Fruit fly (Drosophila melanogaster) whole organism, embryonic: ENCODE data around the gene CG3434.

ENCODE experiments used
- Atf6 ChIP-seq: fragments of 200-800 bp; sonication (Bioruptor generic); IDR thresholded peaks from 2 replicates; pipeline ENCODE4 v1.3.6; 2022; ENCODE audit warnings: missing biosample characterization, missing genetic modification characterization
- Awh ChIP-seq: fragments of 200-800 bp; sonication (Bioruptor generic); IDR thresholded peaks from 2 replicates; pipeline ENCODE4, ENCODE4 v1.3.6; 2022; ENCODE audit warnings: missing biosample characterization, missing genetic modification characterization
- B-H2 ChIP-seq: fragments of 200-800 bp; sonication (Bioruptor generic); optimal IDR thresholded peaks from 2 replicates; lab custom pipeline; 2018; ENCODE audit warnings: missing biosample characterization, mild to moderate bottlenecking, missing genetic modification characterization
- CG10431 ChIP-seq: fragments of 200-800 bp; sonication (Bioruptor generic); optimal IDR thresholded peaks from 3 replicates; lab custom pipeline; 2018; ENCODE audit warnings: missing biosample characterization, mild to moderate bottlenecking, missing genetic modification characterization
- CG12104 ChIP-seq: fragments of 200-800 bp; sonication (Bioruptor generic); optimal IDR thresholded peaks from 3 replicates; lab custom pipeline; 2016; ENCODE audit warnings: missing biosample characterization, missing genetic modification characterization
- CG13296 ChIP-seq: fragments of 200-800 bp; sonication (Bioruptor generic); optimal IDR thresholded peaks from 3 replicates; lab custom pipeline; 2018; ENCODE audit warnings: missing biosample characterization, mild to moderate bottlenecking, missing genetic modification characterization
- CG1529 ChIP-seq: fragments of 200-800 bp; sonication (Bioruptor generic); optimal IDR thresholded peaks from 3 replicates; lab custom pipeline; 2018; ENCODE audit warnings: missing biosample characterization, missing genetic modification characterization
- CG17328 ChIP-seq: fragments of 200-800 bp; sonication (Bioruptor generic); IDR thresholded peaks from 2 replicates; pipeline ENCODE4 v1.3.6; 2022; ENCODE audit warnings: missing biosample characterization, missing genetic modification characterization
- CG17802 ChIP-seq: fragments of 200-800 bp; sonication (Bioruptor generic); optimal IDR thresholded peaks from 2 replicates; lab custom pipeline; 2018; ENCODE audit warnings: missing biosample characterization, mild to moderate bottlenecking, missing genetic modification characterization, moderate library complexity
- CG17829 ChIP-seq: fragments of 200-800 bp; optimal IDR thresholded peaks from 2 replicates; lab custom pipeline; 2019; ENCODE audit warnings: missing biosample characterization, mild to moderate bottlenecking, missing genetic modification characterization, moderate library complexity
- CG2678 ChIP-seq: fragments of 200-800 bp; sonication (Bioruptor generic); optimal IDR thresholded peaks from 3 replicates; lab custom pipeline; 2019; ENCODE audit warnings: missing biosample characterization, mild to moderate bottlenecking, missing genetic modification characterization, moderate library complexity
- CG31441 ChIP-seq: fragments of 200-800 bp; sonication (Bioruptor generic); IDR thresholded peaks from 2 replicates; pipeline ENCODE4 v1.3.6; 2022; ENCODE audit warnings: missing biosample characterization, missing genetic modification characterization
- CG3407 ChIP-seq: fragments of 200-800 bp; sonication (Bioruptor generic); optimal IDR thresholded peaks from 2 replicates; lab custom pipeline; 2018; ENCODE audit warnings: missing biosample characterization, mild to moderate bottlenecking, missing genetic modification characterization
- CG3726 ChIP-seq: fragments of 200-800 bp; sonication (Bioruptor generic); IDR thresholded peaks from 3 replicates; pipeline ENCODE4, ENCODE4 v1.3.6; 2022; ENCODE audit warnings: missing biosample characterization, missing genetic modification characterization
- CG4282 ChIP-seq: fragments of 200-800 bp; sonication (Bioruptor generic); optimal IDR thresholded peaks from 2 replicates; lab custom pipeline; 2016; ENCODE audit warnings: missing biosample characterization, missing genetic modification characterization
- CG4424 ChIP-seq: fragments of 200-800 bp; sonication (Bioruptor generic); optimal IDR thresholded peaks from 3 replicates; lab custom pipeline; 2016; ENCODE audit warnings: missing biosample characterization, missing genetic modification characterization
- CG4854 ChIP-seq: fragments of 200-800 bp; sonication (Bioruptor generic); optimal IDR thresholded peaks from 2 replicates; lab custom pipeline; 2016; ENCODE audit warnings: missing biosample characterization, missing genetic modification characterization, inconsistent platforms
- CG6813 ChIP-seq: fragments of 200-800 bp; sonication (Bioruptor generic); optimal IDR thresholded peaks from 2 replicates; lab custom pipeline; 2017; ENCODE audit warnings: missing biosample characterization, missing genetic modification characterization, mild to moderate bottlenecking, moderate library complexity, missing genetic modification reagents
- CG8924 ChIP-seq: fragments of 200-800 bp; optimal IDR thresholded peaks from 3 replicates; lab custom pipeline; 2019; ENCODE audit warnings: missing biosample characterization, mild to moderate bottlenecking, missing genetic modification characterization, moderate library complexity
- CG9437 ChIP-seq: fragments of 200-800 bp; sonication (Bioruptor generic); optimal IDR thresholded peaks from 2 replicates; lab custom pipeline; 2018; ENCODE audit warnings: missing biosample characterization, mild to moderate bottlenecking, missing genetic modification characterization
- CG9932 ChIP-seq: fragments of 200-800 bp; sonication (Bioruptor generic); IDR thresholded peaks from 2 replicates; pipeline ENCODE4 v1.3.6; 2022; ENCODE audit warnings: missing biosample characterization, missing genetic modification characterization
- CTCF ChIP-seq: fragments of 200-800 bp; sonication (Bioruptor generic); optimal IDR thresholded peaks from 2 replicates; lab custom pipeline; 2017; ENCODE audit warnings: missing biosample characterization, mild to moderate bottlenecking, missing genetic modification characterization, moderate library complexity
- D19A ChIP-seq: fragments of 200-800 bp; optimal IDR thresholded peaks from 3 replicates; lab custom pipeline; 2019; ENCODE audit warnings: missing biosample characterization, mild to moderate bottlenecking, missing genetic modification characterization, moderate library complexity
- E2f1 ChIP-seq: fragments of 200-800 bp; sonication (Bioruptor generic); IDR thresholded peaks from 2 replicates; pipeline ENCODE4 v1.3.6; 2022; ENCODE audit warnings: missing biosample characterization, missing genetic modification characterization
- Ets97D ChIP-seq: fragments of 200-800 bp; sonication (Bioruptor generic); optimal IDR thresholded peaks from 3 replicates; lab custom pipeline; 2016; ENCODE audit warnings: missing biosample characterization, missing genetic modification characterization
- Hmr ChIP-seq: fragments of 200-800 bp; sonication (Bioruptor generic); optimal IDR thresholded peaks from 3 replicates; lab custom pipeline; 2017; ENCODE audit warnings: mild to moderate bottlenecking, missing biosample characterization, missing genetic modification reagents, missing genetic modification characterization
- Hmx ChIP-seq: fragments of 200-800 bp; sonication (Bioruptor generic); optimal IDR thresholded peaks from 2 replicates; lab custom pipeline; 2016; ENCODE audit warnings: missing biosample characterization, missing genetic modification characterization
- MESR4 ChIP-seq: fragments of 200-800 bp; sonication (Bioruptor generic); optimal IDR thresholded peaks from 2 replicates; lab custom pipeline; 2018; ENCODE audit warnings: missing biosample characterization, mild to moderate bottlenecking, missing genetic modification characterization, moderate library complexity
- Oaz ChIP-seq: fragments of 200-800 bp; sonication (Bioruptor generic); IDR thresholded peaks from 2 replicates; pipeline ENCODE4 v1.3.6; 2022; ENCODE audit warnings: missing biosample characterization, missing genetic modification characterization
- PHDP ChIP-seq: fragments of 200-800 bp; sonication (Bioruptor generic); optimal IDR thresholded peaks from 3 replicates; lab custom pipeline; 2018; ENCODE audit warnings: missing biosample characterization, mild to moderate bottlenecking, missing genetic modification characterization, moderate library complexity
- Ptx1 ChIP-seq: fragments of 200-800 bp; sonication (Bioruptor generic); IDR thresholded peaks from 2 replicates; pipeline ENCODE4 v1.3.6; 2022; ENCODE audit warnings: missing biosample characterization, missing genetic modification characterization
- Rx ChIP-seq: fragments of 200-800 bp; sonication (Bioruptor generic); IDR thresholded peaks from 2 replicates; pipeline ENCODE4 v1.3.6; 2022; ENCODE audit warnings: missing biosample characterization, missing genetic modification characterization
- Spps ChIP-seq: fragments of 200-800 bp; sonication (Bioruptor generic); optimal IDR thresholded peaks from 2 replicates; lab custom pipeline; 2018; ENCODE audit warnings: missing biosample characterization, mild to moderate bottlenecking, missing genetic modification characterization
- Usf ChIP-seq: fragments of 200-800 bp; sonication (Bioruptor generic); optimal IDR thresholded peaks from 2 replicates; lab custom pipeline; 2017; ENCODE audit warnings: missing genotype, missing biosample characterization, missing genetic modification characterization
- abd-A ChIP-seq: fragments of 200-800 bp; sonication (Bioruptor generic); optimal IDR thresholded peaks from 3 replicates; lab custom pipeline; 2019; ENCODE audit warnings: missing biosample characterization, mild to moderate bottlenecking, missing genetic modification characterization, moderate library complexity
- crol ChIP-seq: fragments of 200-800 bp; sonication (Bioruptor generic); IDR thresholded peaks from 2 replicates; pipeline ENCODE4 v1.3.6; 2022; ENCODE audit warnings: missing biosample characterization, missing genetic modification characterization
- dpn ChIP-seq, 2 experiments: fragments of 200-800 bp; sonication (Bioruptor generic); optimal IDR thresholded peaks; 3 replicates each; lab custom pipeline; 2016; ENCODE audit warnings: missing biosample characterization in 2 of 2, missing genetic modification characterization in 2 of 2
- gfzf ChIP-seq: fragments of 200-800 bp; sonication (Bioruptor generic); optimal IDR thresholded peaks from 2 replicates; lab custom pipeline; 2016; ENCODE audit warnings: missing biosample characterization, mild to moderate bottlenecking, missing genetic modification characterization, moderate library complexity
- gsb-n ChIP-seq: fragments of 200-800 bp; sonication (Bioruptor generic); optimal IDR thresholded peaks from 3 replicates; lab custom pipeline; 2018; ENCODE audit warnings: missing biosample characterization, mild to moderate bottlenecking, missing genetic modification characterization
- lola ChIP-seq, 3 experiments: fragments of >200 bp in 2 of 3; fragments of 200-800 bp in 1 of 3; sonication (Bioruptor generic) in 1 of 3; optimal IDR thresholded peaks; 2 replicates each; lab custom pipeline; 2017 to 2019; ENCODE audit warnings: missing biosample characterization in 3 of 3, missing genetic modification characterization in 3 of 3, mild to moderate bottlenecking in 1 of 3, moderate library complexity in 1 of 3
- oc ChIP-seq: fragments of 200-800 bp; sonication (Bioruptor generic); optimal IDR thresholded peaks from 2 replicates; lab custom pipeline; 2018; ENCODE audit warnings: missing biosample characterization, mild to moderate bottlenecking, missing genetic modification characterization, moderate library complexity
- ranshi ChIP-seq: fragments of 200-800 bp; sonication (Bioruptor generic); IDR thresholded peaks from 2 replicates; pipeline ENCODE4 v1.3.6; 2022; ENCODE audit warnings: missing biosample characterization, missing genetic modification characterization
- row ChIP-seq: fragments of 200-800 bp; sonication (Bioruptor generic); IDR thresholded peaks from 3 replicates; pipeline ENCODE4 v1.3.6; 2022; ENCODE audit warnings: missing biosample characterization, missing genetic modification characterization
- sd ChIP-seq: fragments of 200-800 bp; sonication (Bioruptor generic); optimal IDR thresholded peaks from 3 replicates; lab custom pipeline; 2018; ENCODE audit warnings: missing biosample characterization, mild to moderate bottlenecking, missing genetic modification characterization, moderate library complexity
- tna ChIP-seq: fragments of 200-800 bp; sonication (Bioruptor generic); IDR thresholded peaks from 2 replicates; pipeline ENCODE4 v1.3.6; 2022; ENCODE audit warnings: missing biosample characterization, missing genetic modification characterization; ENCODE audit not compliant: partially characterized antibody
- trem ChIP-seq: fragments of 200-800 bp; optimal IDR thresholded peaks from 3 replicates; lab custom pipeline; 2019; ENCODE audit warnings: missing biosample characterization, mild to moderate bottlenecking, missing genetic modification characterization, moderate library complexity
- ttk ChIP-seq: fragments of 200-800 bp; sonication (Bioruptor generic); IDR thresholded peaks from 2 replicates; pipeline ENCODE4 v2.1.2; 2022; ENCODE audit warnings: missing biosample characterization, missing genetic modification characterization
- unc-4 ChIP-seq: fragments of 200-800 bp; sonication (Bioruptor generic); IDR thresholded peaks from 2 replicates; pipeline ENCODE4 v1.3.6; 2022; ENCODE audit warnings: missing biosample characterization, missing genetic modification characterization; ENCODE audit not compliant: partially characterized antibody
- zfh1 ChIP-seq: fragments of 200-800 bp; sonication (Bioruptor generic); IDR thresholded peaks from 3 replicates; pipeline ENCODE4 v1.3.6; 2022; ENCODE audit warnings: missing biosample characterization, missing genetic modification characterization

Gene CG3434

dm6 chr3L:9509037-9509830 lies 48.6 kb upstream of the CG3434 start, which contains the start of gene CG3408 (continued):
- TF ChIP-seq CG4854 (GFP tag; lab: Kevin White, UChicago), result peak; percentile 22
- no peak for TF ChIP-seq CG6813 (GFP tag; lab: Kevin White, UChicago)
- peak; percentile 35 for TF ChIP-seq MESR4 (GFP tag; lab: Kevin White, UChicago)
- peak; percentile 4 for TF ChIP-seq CG1529
- no peak for TF ChIP-seq Rx (GFP tag; lab: Robert Waterston, UW)
- TF ChIP-seq Hmx (GFP tag; lab: Kevin White, UChicago), result no peak
- TF ChIP-seq tna (GFP tag; lab: Robert Waterston, UW), result no peak
- peak; percentile 88 for TF ChIP-seq crol (GFP tag; lab: Robert Waterston, UW)
- peak; percentile 50 for TF ChIP-seq CG10431
- TF ChIP-seq gfzf, result peak; percentile 94
- no peak for TF ChIP-seq Usf
- no peak for TF ChIP-seq CG17802
- TF ChIP-seq CG12104 (GFP tag; lab: Kevin White, UChicago), result peak; percentile 7
- peak; percentile 23 for TF ChIP-seq B-H2 (GFP tag; lab: Kevin White, UChicago)
- TF ChIP-seq Oaz (GFP tag; lab: Robert Waterston, UW), result no peak
- peak; percentile 61 for TF ChIP-seq abd-A (tag; lab: Kevin White, UChicago)
- TF ChIP-seq Ets97D (GFP tag; lab: Kevin White, UChicago), result peak; percentile 98
- peak; percentile 42 for TF ChIP-seq CTCF (GFP tag; lab: Kevin White, UChicago)
- TF ChIP-seq row (GFP tag; lab: Robert Waterston, UW), result no peak; the same call in 2 of the 3 replicates

- TF ChIP-seq trem, result peak; percentile 59
- TF ChIP-seq lola (GFP tag; optimal IDR thresholded peaks at IDR 0.05; lab: Kevin White, UChicago), result peak in 1 of 3 experiments; percentile 61
- peak; percentile 28; the same call in 1 of the 3 replicates for TF ChIP-seq zfh1
- no peak for TF ChIP-seq sd
- peak; percentile 57; the same call in 1 of the 2 replicates for TF ChIP-seq ttk
- peak; percentile 68 for TF ChIP-seq CG8924 (tag; lab: Kevin White, UChicago)
- no peak for TF ChIP-seq oc (tag; lab: Kevin White, UChicago)
- TF ChIP-seq dpn (GFP tag; optimal IDR thresholded peaks at IDR 0.05; lab: Kevin White, UChicago), result peak in 1 of 2 experiments; percentile 0
- peak; percentile 61 for TF ChIP-seq CG17829
- peak; percentile 51; the same call in 1 of the 2 replicates for TF ChIP-seq Atf6
- TF ChIP-seq Ptx1 (GFP tag; lab: Robert Waterston, UW), result peak; percentile 54; the same call in 1 of the 2 replicates
- TF ChIP-seq CG3726 (GFP tag; lab: Robert Waterston, UW), result no peak
- TF ChIP-seq CG9932 (GFP tag; lab: Robert Waterston, UW), result 0 out of 2 replicates have a peak, but pooled peaks have one; percentile 10
- peak; percentile 61 for TF ChIP-seq CG3407 (GFP tag; lab: Kevin White, UChicago)
- 0 out of 2 replicates have a peak, but pooled peaks have one; percentile 22 for TF ChIP-seq E2f1 (GFP tag; lab: Robert Waterston, UW)
- TF ChIP-seq gsb-n (tag; lab: Kevin White, UChicago), result peak; percentile 79
- TF ChIP-seq PHDP (tag; lab: Kevin White, UChicago), result peak; percentile 71
- TF ChIP-seq CG13296 (GFP tag; lab: Kevin White, UChicago), result peak; percentile 51
- peak; percentile 61 for TF ChIP-seq CG17328
- TF ChIP-seq Awh, result no peak
- peak; percentile 38 for TF ChIP-seq Spps (tag; lab: Kevin White, UChicago)
- peak; percentile 75 for TF ChIP-seq CG2678
- TF ChIP-seq Hmr (GFP tag; lab: Kevin White, UChicago), result peak; percentile 67
- peak; percentile 80 for TF ChIP-seq D19A (tag; lab: Kevin White, UChicago)
- peak; percentile 74 for TF ChIP-seq CG31441 (GFP tag; lab: Robert Waterston, UW)
- TF ChIP-seq ranshi, result peak; percentile 7; the same call in 1 of the 2 replicates
- no peak for TF ChIP-seq unc-4 (GFP tag; lab: Robert Waterston, UW)
- no peak for TF ChIP-seq CG4282
- peak; percentile 63 for TF ChIP-seq CG9437 (GFP tag; lab: Kevin White, UChicago)
- peak; percentile 29 for TF ChIP-seq CG4424
These were observed 48.0 kb upstream of the CG3434 start for dm6 chr3L:9508653-9509036.
